Worm (Caenorhabditis elegans) whole organism, early embryonic: Measurements from ENCODE around the gene T08D2.8.
"Not testable (repeated sequence)": the region's sequence is repeated elsewhere in the genome, so short reads cannot be mapped to it uniquely, and the experiment has no call there.

Experiments used
- B0310.2 ChIP-seq: sonication (generic microtip); optimal IDR thresholded peaks from 2 replicates; lab custom pipeline; 2016; ENCODE audit warnings: mild to moderate bottlenecking, missing genetic modification characterization, missing compliant biosample characterization
- F13C5.2 ChIP-seq: sonication (generic microtip); optimal IDR thresholded peaks from 2 replicates; lab custom pipeline; 2017; ENCODE audit warnings: mild to moderate bottlenecking, missing genetic modification characterization, inconsistent platforms, missing compliant biosample characterization
- aly-1 ChIP-seq: sonication (generic microtip); optimal IDR thresholded peaks from 2 replicates; lab custom pipeline; 2016; ENCODE audit warnings: missing genetic modification characterization, missing compliant biosample characterization
- ama-1 ChIP-seq: fragments of 150-350 bp; optimal IDR thresholded peaks from 2 replicates; lab custom pipeline; 2014
- ceh-13 ChIP-seq: fragments of 200-800 bp; sonication (Bioruptor generic); optimal IDR thresholded peaks from 2 replicates; lab custom pipeline; 2018; ENCODE audit warnings: mild to moderate bottlenecking, missing genetic modification characterization, missing compliant biosample characterization
- ets-7 ChIP-seq: sonication (generic microtip); optimal IDR thresholded peaks from 2 replicates; lab custom pipeline; 2016; ENCODE audit warnings: missing genotype, missing genetic modification characterization, missing compliant biosample characterization
- flt-1 ChIP-seq: fragments of 200-800 bp; sonication (Bioruptor generic); IDR thresholded peaks from 2 replicates; pipeline ENCODE4 v1.3.6; 2022; ENCODE audit warnings: missing genetic modification characterization, missing compliant biosample characterization
- hnd-1 ChIP-seq: sonication (generic microtip); optimal IDR thresholded peaks from 2 replicates; lab custom pipeline; 2016; ENCODE audit warnings: missing genetic modification characterization, missing compliant biosample characterization
- pes-1 ChIP-seq: fragments of 200-800 bp; sonication (Bioruptor generic); IDR thresholded peaks from 2 replicates; pipeline ENCODE4 v1.3.6; 2022; ENCODE audit warnings: missing genetic modification reagents, missing genetic modification characterization, missing compliant biosample characterization
- scrt-1 ChIP-seq: fragments of 200-800 bp; sonication (Bioruptor generic); IDR thresholded peaks from 2 replicates; pipeline ENCODE4 v1.3.6; 2022; ENCODE audit warnings: missing genetic modification characterization, missing compliant biosample characterization
- sea-1 ChIP-seq: fragments of 200-800 bp; sonication (Bioruptor generic); conservative IDR thresholded peaks from 2 replicates; pipeline ENCODE4 v1.3.6; 2022; ENCODE audit warnings: missing genetic modification characterization, missing compliant biosample characterization
- tbx-11 ChIP-seq: fragments of 200-800 bp; sonication (Bioruptor generic); IDR thresholded peaks from 2 replicates; pipeline ENCODE4 v1.3.6; 2022; ENCODE audit warnings: missing genetic modification characterization, missing compliant biosample characterization
- tbx-37 ChIP-seq: fragments of 200-800 bp; sonication (Bioruptor generic); conservative IDR thresholded peaks from 2 replicates; pipeline ENCODE4 v1.3.6; 2022; ENCODE audit warnings: missing genetic modification reagents, missing genetic modification characterization, missing compliant biosample characterization
- tra-4 ChIP-seq: sonication (generic microtip); optimal IDR thresholded peaks from 2 replicates; lab custom pipeline; 2017; ENCODE audit warnings: missing genetic modification characterization, missing compliant biosample characterization

- TF ChIP-seq F13C5.2 (tag; lab: Kevin White, UChicago); tra-4 (tag; lab: Kevin White, UChicago); tbx-11 (GFP tag; lab: Robert Waterston, UW); aly-1 (tag; lab: Kevin White, UChicago); hnd-1 (tag; lab: Kevin White, UChicago); tbx-37 (GFP tag; lab: Robert Waterston, UW); ets-7 (tag; lab: Kevin White, UChicago); ama-1 (lab: Kevin White, UChicago); flt-1 (GFP tag; lab: Robert Waterston, UW); sea-1 (GFP tag; lab: Robert Waterston, UW); ceh-13 (GFP tag; lab: Kevin White, UChicago); B0310.2 (tag; lab: Kevin White, UChicago); scrt-1; pes-1 (GFP tag; lab: Robert Waterston, UW): not testable (repeated sequence)
These were observed 18.5 kb downstream of the T08D2.8 start, which contains the start of gene Y73B3B.1 for ce11 chrX:211141-211540.
